Worm (Caenorhabditis elegans) whole organism, mixed stage, embryonic: ENCODE results near the gene pid-5.

Experiments
- M03D4.4 ChIP-seq: sonication (generic microtip); optimal IDR thresholded peaks from 2 replicates; lab custom pipeline; 2017; ENCODE audit warnings: mild to moderate bottlenecking, missing genetic modification characterization, missing compliant biosample characterization
- bed-3 ChIP-seq: fragments of 200-800 bp; sonication (Bioruptor generic); optimal IDR thresholded peaks from 3 replicates; lab custom pipeline; 2018; ENCODE audit warnings: mild to moderate bottlenecking, missing genetic modification characterization, moderate library complexity, missing compliant biosample characterization
- blmp-1 ChIP-seq: fragments of 150-350 bp; optimal IDR thresholded peaks from 2 replicates; lab custom pipeline; 2014; ENCODE audit warnings: missing biosample characterization, missing genetic modification characterization
- ceh-39 ChIP-seq: fragments of 150-350 bp; optimal IDR thresholded peaks from 2 replicates; lab custom pipeline; 2014; ENCODE audit warnings: missing biosample characterization, missing genetic modification characterization
- ceh-43 ChIP-seq: fragments of 200-800 bp; sonication (Bioruptor generic); optimal IDR thresholded peaks from 2 replicates; lab custom pipeline; 2018; ENCODE audit warnings: mild to moderate bottlenecking, missing genetic modification characterization, moderate library complexity, missing compliant biosample characterization
- ceh-83 ChIP-seq: fragments of 200-800 bp; sonication (Bioruptor generic); optimal IDR thresholded peaks from 2 replicates; lab custom pipeline; 2018; ENCODE audit warnings: mild to moderate bottlenecking, missing genetic modification characterization, missing compliant biosample characterization
- ces-1 ChIP-seq: fragments of 150-350 bp; optimal IDR thresholded peaks from 2 replicates; lab custom pipeline; 2014; ENCODE audit warnings: missing biosample characterization, missing genetic modification reagents, missing genetic modification characterization
- cnd-1 ChIP-seq: fragments of 200-800 bp; sonication (Bioruptor generic); optimal IDR thresholded peaks from 2 replicates; lab custom pipeline; 2018; ENCODE audit warnings: mild to moderate bottlenecking, missing genetic modification characterization, missing compliant biosample characterization
- drap-1 ChIP-seq: fragments of 200-800 bp; sonication (Bioruptor generic); optimal IDR thresholded peaks from 3 replicates; lab custom pipeline; 2018; ENCODE audit warnings: mild to moderate bottlenecking, missing genetic modification characterization, missing compliant biosample characterization
- elt-1 ChIP-seq: sonication (generic microtip); optimal IDR thresholded peaks from 2 replicates; lab custom pipeline; 2017; ENCODE audit warnings: missing genetic modification characterization, mild to moderate bottlenecking, missing compliant biosample characterization, antibody characterized with exemption, moderate library complexity, borderline replicate concordance; ENCODE audit not compliant: insufficient read depth
- elt-3 ChIP-seq: fragments of 150-350 bp; optimal IDR thresholded peaks from 2 replicates; lab custom pipeline; 2014; ENCODE audit warnings: missing biosample characterization, missing genetic modification characterization
- flh-1 ChIP-seq: fragments of 200-800 bp; sonication (Bioruptor generic); optimal IDR thresholded peaks from 2 replicates; lab custom pipeline; 2018; ENCODE audit warnings: mild to moderate bottlenecking, missing genetic modification characterization, moderate library complexity, missing compliant biosample characterization
- ham-2 ChIP-seq: fragments of 200-800 bp; sonication (Bioruptor generic); optimal IDR thresholded peaks from 2 replicates; lab custom pipeline; 2018; ENCODE audit warnings: mild to moderate bottlenecking, missing genetic modification characterization, missing compliant biosample characterization
- hlh-1 ChIP-seq: fragments of 150-350 bp; optimal IDR thresholded peaks from 2 replicates; lab custom pipeline; 2014; ENCODE audit warnings: missing biosample characterization, missing genetic modification reagents, missing genetic modification characterization
- lin-13 ChIP-seq: fragments of 150-350 bp; optimal IDR thresholded peaks from 2 replicates; lab custom pipeline; 2014; ENCODE audit warnings: missing biosample characterization, missing genetic modification characterization
- lin-32 ChIP-seq: fragments of 200-800 bp; sonication (Bioruptor generic); optimal IDR thresholded peaks from 2 replicates; lab custom pipeline; 2018; ENCODE audit warnings: mild to moderate bottlenecking, missing genetic modification characterization, missing compliant biosample characterization
- lsy-2 ChIP-seq: fragments of 150-350 bp; optimal IDR thresholded peaks from 2 replicates; lab custom pipeline; 2014; ENCODE audit warnings: missing biosample characterization, missing genetic modification characterization
- mab-5 ChIP-seq: fragments of 150-350 bp; optimal IDR thresholded peaks from 2 replicates; lab custom pipeline; 2014; ENCODE audit warnings: missing biosample characterization, missing genetic modification characterization
- mep-1 ChIP-seq: fragments of 150-350 bp; optimal IDR thresholded peaks from 2 replicates; lab custom pipeline; 2017; ENCODE audit warnings: missing biosample characterization, missing genetic modification reagents, missing genetic modification characterization, inconsistent platforms
- mls-2 ChIP-seq: sonication (generic microtip); optimal IDR thresholded peaks from 2 replicates; lab custom pipeline; 2016; ENCODE audit warnings: mild to moderate bottlenecking, missing genetic modification characterization, moderate library complexity, missing compliant biosample characterization
- nhr-12 ChIP-seq: fragments of 150-350 bp; optimal IDR thresholded peaks from 2 replicates; lab custom pipeline; 2014; ENCODE audit warnings: missing biosample characterization, missing genetic modification characterization
- nhr-2 ChIP-seq: fragments of 150-350 bp; optimal IDR thresholded peaks from 2 replicates; lab custom pipeline; 2014; ENCODE audit warnings: missing biosample characterization, missing genetic modification characterization
- nhr-237 ChIP-seq: fragments of 150-350 bp; optimal IDR thresholded peaks from 2 replicates; lab custom pipeline; 2014; ENCODE audit warnings: missing biosample characterization, missing genetic modification characterization
- nhr-28 ChIP-seq: fragments of 150-350 bp; optimal IDR thresholded peaks from 2 replicates; lab custom pipeline; 2014; ENCODE audit warnings: missing biosample characterization, missing genetic modification characterization
- nhr-76 ChIP-seq: sonication (generic microtip); optimal IDR thresholded peaks from 2 replicates; lab custom pipeline; 2017; ENCODE audit warnings: missing biosample characterization, missing genetic modification characterization
- pha-4 ChIP-seq: fragments of 150-350 bp; optimal IDR thresholded peaks from 2 replicates; lab custom pipeline; 2018; ENCODE audit warnings: missing biosample characterization, missing genetic modification reagents, missing genetic modification characterization
- sem-2 ChIP-seq: fragments of 200-800 bp; sonication (Bioruptor generic); optimal IDR thresholded peaks from 2 replicates; lab custom pipeline; 2018; ENCODE audit warnings: mild to moderate bottlenecking, missing genetic modification characterization, missing compliant biosample characterization
- snpc-4 ChIP-seq: fragments of 150-350 bp; optimal IDR thresholded peaks from 2 replicates; lab custom pipeline; 2014; ENCODE audit warnings: missing biosample characterization, missing genetic modification characterization
- sptf-1 ChIP-seq: sonication (generic microtip); optimal IDR thresholded peaks from 2 replicates; lab custom pipeline; 2017; ENCODE audit warnings: mild to moderate bottlenecking, missing genetic modification characterization, moderate library complexity, missing compliant biosample characterization
- tbx-8 ChIP-seq: fragments of 200-800 bp; sonication (Bioruptor generic); optimal IDR thresholded peaks from 2 replicates; lab custom pipeline; 2018; ENCODE audit warnings: mild to moderate bottlenecking, missing genetic modification characterization, moderate library complexity, missing compliant biosample characterization
- unc-120 ChIP-seq: sonication (generic microtip); optimal IDR thresholded peaks from 2 replicates; lab custom pipeline; 2017; ENCODE audit warnings: missing genetic modification characterization, missing compliant biosample characterization; ENCODE audit not compliant: poor library complexity, severe bottlenecking
- unc-39 ChIP-seq: fragments of 150-350 bp; optimal IDR thresholded peaks from 2 replicates; lab custom pipeline; 2014; ENCODE audit warnings: missing biosample characterization, missing genetic modification characterization
- unc-62 ChIP-seq: fragments of 150-350 bp; optimal IDR thresholded peaks from 2 replicates; lab custom pipeline; 2014; ENCODE audit warnings: missing biosample characterization, missing genetic modification reagents, missing genetic modification characterization
- zip-8 ChIP-seq: fragments of 150-350 bp; optimal IDR thresholded peaks from 2 replicates; lab custom pipeline; 2014; ENCODE audit warnings: missing biosample characterization, missing genetic modification characterization
- ztf-11 ChIP-seq: fragments of 150-350 bp; optimal IDR thresholded peaks from 2 replicates; lab custom pipeline; 2014; ENCODE audit warnings: missing biosample characterization, missing genetic modification characterization

pid-5 gene

DNA sequence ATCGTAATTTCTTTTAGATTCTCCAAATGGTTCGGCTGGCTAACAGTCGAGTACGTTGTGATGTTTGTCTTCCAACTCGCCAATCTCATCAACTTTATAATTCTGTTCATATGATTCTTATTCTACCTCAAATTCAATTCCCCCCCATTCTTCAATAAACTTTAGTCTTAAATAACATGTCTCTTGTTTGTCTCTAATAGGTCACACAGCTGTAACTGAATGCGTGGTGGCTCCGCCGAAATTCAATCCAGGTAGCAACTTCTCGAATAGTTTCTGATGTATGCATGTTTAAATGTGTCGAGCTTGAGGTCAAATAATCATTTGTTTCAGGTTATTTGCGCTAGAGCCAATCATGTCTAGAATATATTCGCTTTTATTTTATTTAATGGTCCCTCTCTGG lies 37.0 kb upstream of the pid-5 start, which contains the start of gene lgc-29:
Gene lgc-29, plus strand, starts transcription at position 301 of the 400 bp plus-strand sequence.
- TF ChIP-seq mep-1 (tag; lab: Kevin White, UChicago) (no peak), lin-32 (GFP tag; lab: Kevin White, UChicago) (no peak)
- TF ChIP-seq, all 35 proteins: peak for 0

ce11 chrV:4143034-4143433 lies 32.6 kb upstream of the pid-5 start:
- no peak for TF ChIP-seq blmp-1 (tag; lab: Kevin White, UChicago)
- no peak for TF ChIP-seq cnd-1 (tag; lab: Kevin White, UChicago)
- no peak for TF ChIP-seq unc-39
- peak; percentile 32 for TF ChIP-seq bed-3 (GFP tag; lab: Kevin White, UChicago)
- no peak for TF ChIP-seq mls-2 (tag; lab: Kevin White, UChicago)
- no peak for TF ChIP-seq unc-62
- TF ChIP-seq lin-13 (tag; lab: Kevin White, UChicago): no peak
- no peak for TF ChIP-seq mab-5 (tag; lab: Kevin White, UChicago)
- peak; percentile 9 for TF ChIP-seq nhr-237 (tag; lab: Kevin White, UChicago)
- peak; percentile 70 for TF ChIP-seq ces-1 (GFP tag; lab: Kevin White, UChicago)
- no peak for TF ChIP-seq sem-2 (GFP tag; lab: Kevin White, UChicago)
- TF ChIP-seq M03D4.4 (tag; lab: Kevin White, UChicago): no peak
- peak; percentile 32 for TF ChIP-seq ceh-39
- no peak for TF ChIP-seq unc-120
- no peak for TF ChIP-seq zip-8 (tag; lab: Kevin White, UChicago)
- TF ChIP-seq flh-1 (GFP tag; lab: Kevin White, UChicago): no peak
- no peak for TF ChIP-seq nhr-76 (tag; lab: Kevin White, UChicago)
- TF ChIP-seq elt-1 (tag; lab: Kevin White, UChicago): no peak
- no peak for TF ChIP-seq lin-32 (GFP tag; lab: Kevin White, UChicago)
- no peak for TF ChIP-seq sptf-1
- TF ChIP-seq snpc-4 (tag; lab: Kevin White, UChicago): no peak
- TF ChIP-seq nhr-12 (tag; lab: Kevin White, UChicago): no peak
- no peak for TF ChIP-seq ceh-83 (GFP tag; lab: Kevin White, UChicago)
- no peak for TF ChIP-seq elt-3 (tag; lab: Kevin White, UChicago)
- TF ChIP-seq ceh-43 (GFP tag; lab: Kevin White, UChicago): no peak
- no peak for TF ChIP-seq nhr-2 (tag; lab: Kevin White, UChicago)
- no peak for TF ChIP-seq ztf-11 (tag; lab: Kevin White, UChicago)
- TF ChIP-seq mep-1 (tag; lab: Kevin White, UChicago): peak; percentile 39
- peak; percentile 35 for TF ChIP-seq lsy-2 (tag; lab: Kevin White, UChicago)
- no peak for TF ChIP-seq drap-1
- TF ChIP-seq ham-2 (GFP tag; lab: Kevin White, UChicago): no peak
- TF ChIP-seq pha-4 (tag; lab: Kevin White, UChicago): no peak
- TF ChIP-seq hlh-1 (tag; lab: Kevin White, UChicago): no peak
- no peak for TF ChIP-seq nhr-28 (tag; lab: Kevin White, UChicago)
- TF ChIP-seq tbx-8 (GFP tag; lab: Kevin White, UChicago): no peak

ce11 chrV:4144205-4144604 lies 31.5 kb upstream of the pid-5 start, which contains the start of gene Y45G5AL.1:
Gene Y45G5AL.1 (plus strand): TSS chrV:4144505.
- TF ChIP-seq elt-1 (tag; lab: Kevin White, UChicago) (no peak), tbx-8 (GFP tag; lab: Kevin White, UChicago) (no peak), nhr-12 (tag; lab: Kevin White, UChicago) (no peak), ces-1 (GFP tag; lab: Kevin White, UChicago) (no peak), nhr-28 (tag; lab: Kevin White, UChicago) (no peak), ceh-39 (no peak), snpc-4 (tag; lab: Kevin White, UChicago) (no peak)
- TF ChIP-seq, all 35 proteins: peak for 0

ce11 chrV:4151400-4151799 lies 24.3 kb upstream of the pid-5 start:
- no peak for TF ChIP-seq mls-2 (tag; lab: Kevin White, UChicago)
- no peak for TF ChIP-seq sptf-1
- TF ChIP-seq drap-1: no peak
